Worm (Caenorhabditis elegans) whole organism, young adult: ENCODE results near the gene ptr-25.

Experiments used
- B0336.3 ChIP-seq: fragments of 200-800 bp; sonication (Bioruptor generic); IDR thresholded peaks from 2 replicates; pipeline ENCODE4 v1.3.6; 2022; ENCODE audit warnings: missing genetic modification characterization, missing compliant biosample characterization
- D2030.7 ChIP-seq: fragments of 200-800 bp; sonication (Bioruptor generic); IDR thresholded peaks from 2 replicates; pipeline ENCODE4 v1.3.6; 2022; ENCODE audit warnings: missing genetic modification reagents, missing genetic modification characterization, missing compliant biosample characterization
- F22D6.2 ChIP-seq: sonication (generic microtip); optimal IDR thresholded peaks from 2 replicates; lab custom pipeline; 2016; ENCODE audit warnings: mild to moderate bottlenecking, missing genetic modification characterization, missing compliant biosample characterization
- F57A8.1 ChIP-seq: fragments of 200-800 bp; sonication (Bioruptor generic); optimal IDR thresholded peaks from 2 replicates; lab custom pipeline; 2018; ENCODE audit warnings: mild to moderate bottlenecking, missing genetic modification characterization, moderate library complexity, missing compliant biosample characterization
- K11D2.4 ChIP-seq: fragments of 200-800 bp; sonication (Bioruptor generic); IDR thresholded peaks from 2 replicates; pipeline ENCODE4 v1.3.6; 2022; ENCODE audit warnings: missing genetic modification reagents, missing genetic modification characterization, missing compliant biosample characterization
- Y53G8AR.9 ChIP-seq: fragments of 200-800 bp; sonication (Bioruptor generic); conservative IDR thresholded peaks from 2 replicates; pipeline ENCODE4 v1.3.6; 2022; ENCODE audit warnings: missing genetic modification reagents, missing genetic modification characterization, missing compliant biosample characterization
- Y79H2A.3 ChIP-seq: fragments of 200-800 bp; sonication (Bioruptor generic); conservative IDR thresholded peaks from 2 replicates; pipeline ENCODE4 v1.3.6; 2022; ENCODE audit warnings: missing genetic modification reagents, missing genetic modification characterization, missing compliant biosample characterization
- Y95B8A.8 ChIP-seq: fragments of 200-800 bp; sonication (Bioruptor generic); IDR thresholded peaks from 2 replicates; pipeline ENCODE4 v1.3.6; 2022; ENCODE audit warnings: missing genetic modification reagents, missing genetic modification characterization, missing compliant biosample characterization
- aptf-2 ChIP-seq: fragments of 200-800 bp; sonication (Bioruptor generic); conservative IDR thresholded peaks from 2 replicates; pipeline ENCODE4 v1.3.6; 2022; ENCODE audit warnings: missing genetic modification reagents, missing genetic modification characterization, missing compliant biosample characterization
- aptf-3 ChIP-seq: fragments of 200-800 bp; sonication (Bioruptor generic); IDR thresholded peaks from 2 replicates; pipeline ENCODE4 v1.3.6; 2022; ENCODE audit warnings: missing genetic modification characterization, missing compliant biosample characterization
- athp-1 ChIP-seq: sonication (generic microtip); optimal IDR thresholded peaks from 2 replicates; lab custom pipeline; 2017; ENCODE audit warnings: mild to moderate bottlenecking, missing genetic modification characterization, missing compliant biosample characterization
- attf-3 ChIP-seq: fragments of 200-800 bp; sonication (Bioruptor generic); conservative IDR thresholded peaks from 2 replicates; pipeline ENCODE4 v1.3.6; 2022; ENCODE audit warnings: missing genetic modification reagents, missing genetic modification characterization, missing compliant biosample characterization
- attf-5 ChIP-seq: fragments of 200-800 bp; sonication (Bioruptor generic); optimal IDR thresholded peaks from 2 replicates; lab custom pipeline; 2018; ENCODE audit warnings: mild to moderate bottlenecking, missing genetic modification characterization, missing compliant biosample characterization
- bed-1 ChIP-seq: fragments of 200-800 bp; sonication (Bioruptor generic); IDR thresholded peaks from 2 replicates; pipeline ENCODE4 v1.3.6; 2022; ENCODE audit warnings: missing genetic modification reagents, missing genetic modification characterization, missing compliant biosample characterization
- ccch-3 ChIP-seq: fragments of 200-800 bp; sonication (Bioruptor generic); optimal IDR thresholded peaks from 2 replicates; lab custom pipeline; 2018; ENCODE audit warnings: mild to moderate bottlenecking, missing genetic modification characterization, missing compliant biosample characterization
- cebp-1 ChIP-seq, 2 experiments: fragments of 200-800 bp in 1 of 2; sonication (Bioruptor generic) in 1 of 2; sonication (generic microtip) in 1 of 2; IDR thresholded peaks in 1 of 2; optimal IDR thresholded peaks in 1 of 2; 2 replicates each; pipeline versions ENCODE4 v1.3.6 to Lab custom; 2017 to 2022; ENCODE audit warnings: missing compliant biosample characterization in 2 of 2, missing genetic modification characterization in 2 of 2, mild to moderate bottlenecking in 1 of 2, missing genetic modification reagents in 1 of 2, moderate library complexity in 1 of 2
- ceh-40 ChIP-seq: fragments of 200-800 bp; sonication (Bioruptor generic); IDR thresholded peaks from 2 replicates; pipeline ENCODE4 v1.3.6; 2022; ENCODE audit warnings: missing genetic modification characterization, missing compliant biosample characterization
- ceh-58 ChIP-seq: fragments of 200-800 bp; sonication (Bioruptor generic); IDR thresholded peaks from 2 replicates; pipeline ENCODE4 v1.3.6; 2022; ENCODE audit warnings: missing genetic modification characterization, missing compliant biosample characterization
- ceh-79 ChIP-seq: sonication (generic microtip); optimal IDR thresholded peaks from 2 replicates; lab custom pipeline; 2017; ENCODE audit warnings: mild to moderate bottlenecking, missing genetic modification characterization, missing compliant biosample characterization
- chd-7 ChIP-seq: sonication (generic microtip); optimal IDR thresholded peaks from 2 replicates; lab custom pipeline; 2016; ENCODE audit warnings: mild to moderate bottlenecking, missing genetic modification characterization, moderate library complexity, missing compliant biosample characterization
- die-1 ChIP-seq: sonication (generic microtip); optimal IDR thresholded peaks from 2 replicates; lab custom pipeline; 2016; ENCODE audit warnings: missing genotype, mild to moderate bottlenecking, missing genetic modification characterization, missing compliant biosample characterization
- dox-1 ChIP-seq: fragments of 200-800 bp; sonication (Bioruptor generic); IDR thresholded peaks from 2 replicates; pipeline ENCODE4 v1.3.6; 2022; ENCODE audit warnings: missing genetic modification reagents, missing genetic modification characterization, missing compliant biosample characterization
- dpff-1 ChIP-seq: sonication (generic microtip); optimal IDR thresholded peaks from 2 replicates; lab custom pipeline; 2017; ENCODE audit warnings: mild to moderate bottlenecking, missing genetic modification characterization, missing compliant biosample characterization
- him-1 ChIP-seq: sonication (generic microtip); optimal IDR thresholded peaks from 2 replicates; lab custom pipeline; 2016; ENCODE audit warnings: missing genotype, missing genetic modification reagents, missing genetic modification characterization, missing compliant biosample characterization
- hlh-26 ChIP-seq: fragments of 200-800 bp; sonication (Bioruptor generic); conservative IDR thresholded peaks from 2 replicates; pipeline ENCODE4 v1.3.6; 2022; ENCODE audit warnings: missing genetic modification reagents, missing genetic modification characterization, missing compliant biosample characterization
- let-607 ChIP-seq, 2 experiments: fragments of 200-800 bp in 1 of 2; sonication (Bioruptor generic) in 1 of 2; sonication (generic microtip) in 1 of 2; optimal IDR thresholded peaks; 2 replicates each; lab custom pipeline; 2016 to 2018; ENCODE audit warnings: mild to moderate bottlenecking in 2 of 2, missing compliant biosample characterization in 2 of 2, missing genetic modification characterization in 2 of 2, moderate library complexity in 2 of 2, missing genotype in 1 of 2
- lin-26 ChIP-seq: fragments of 200-800 bp; sonication (Bioruptor generic); IDR thresholded peaks from 2 replicates; pipeline ENCODE4 v1.3.6; 2022; ENCODE audit warnings: missing genetic modification reagents, missing genetic modification characterization, missing compliant biosample characterization
- lin-35 ChIP-seq, 3 experiments: fragments of 150-350 bp in 2 of 3; sonication (generic microtip) in 1 of 3; optimal IDR thresholded peaks; 2 replicates each; lab custom pipeline; 2014 to 2018; ENCODE audit warnings: missing biosample characterization in 3 of 3, missing genetic modification characterization in 3 of 3, missing genetic modification reagents in 3 of 3
- lin-40 ChIP-seq: sonication (generic microtip); optimal IDR thresholded peaks from 2 replicates; lab custom pipeline; 2016; ENCODE audit warnings: missing genetic modification characterization, mild to moderate bottlenecking, missing compliant biosample characterization, missing genotype, missing genetic modification reagents
- lir-1 ChIP-seq: fragments of 200-800 bp; sonication (Bioruptor generic); conservative IDR thresholded peaks from 2 replicates; pipeline ENCODE4 v1.3.6; 2022; ENCODE audit warnings: missing genetic modification reagents, missing genetic modification characterization, missing compliant biosample characterization
- lsl-1 ChIP-seq: fragments of 200-800 bp; sonication (Bioruptor generic); optimal IDR thresholded peaks from 2 replicates; lab custom pipeline; 2018; ENCODE audit warnings: mild to moderate bottlenecking, missing genetic modification characterization, moderate library complexity, missing compliant biosample characterization
- nhr-120 ChIP-seq: fragments of 200-800 bp; sonication (Bioruptor generic); IDR thresholded peaks from 2 replicates; pipeline ENCODE4 v1.3.6; 2022; ENCODE audit warnings: missing genetic modification characterization, missing compliant biosample characterization
- nhr-80 ChIP-seq: sonication (generic microtip); optimal IDR thresholded peaks from 2 replicates; lab custom pipeline; 2016; ENCODE audit warnings: missing genetic modification characterization, missing compliant biosample characterization
- pbrm-1 ChIP-seq: fragments of 200-800 bp; sonication (Bioruptor generic); IDR thresholded peaks from 2 replicates; pipeline ENCODE4 v1.3.6; 2022; ENCODE audit warnings: missing genetic modification reagents, missing genetic modification characterization, missing compliant biosample characterization
- rcor-1 ChIP-seq: fragments of 200-800 bp; sonication (Bioruptor generic); IDR thresholded peaks from 2 replicates; pipeline ENCODE4 v1.3.6; 2022; ENCODE audit warnings: missing genetic modification reagents, missing genetic modification characterization, missing compliant biosample characterization
- repo-1 ChIP-seq: sonication (generic microtip); optimal IDR thresholded peaks from 2 replicates; lab custom pipeline; 2017; ENCODE audit warnings: mild to moderate bottlenecking, missing genetic modification characterization, missing compliant biosample characterization
- rpc-1 ChIP-seq, 2 experiments: fragments of 150-350 bp in 1 of 2; sonication (generic microtip) in 1 of 2; optimal IDR thresholded peaks; 2 replicates each; lab custom pipeline; 2014 to 2018; ENCODE audit warnings: missing biosample characterization in 1 of 2, missing genetic modification characterization in 1 of 2, missing genetic modification reagents in 1 of 2, missing genotype in 1 of 2
- sea-2 ChIP-seq: fragments of 200-800 bp; sonication (Bioruptor generic); IDR thresholded peaks from 2 replicates; pipeline ENCODE4 v1.3.6; 2022; ENCODE audit warnings: missing genetic modification characterization, missing compliant biosample characterization
- snpc-1.3 ChIP-seq: sonication (generic microtip); optimal IDR thresholded peaks from 2 replicates; lab custom pipeline; 2017; ENCODE audit warnings: missing genetic modification characterization, mild to moderate bottlenecking, missing compliant biosample characterization, antibody characterized with exemption, moderate library complexity, missing genotype, missing genetic modification reagents; ENCODE audit not compliant: insufficient read depth
- snpc-3.4 ChIP-seq: sonication (generic microtip); optimal IDR thresholded peaks from 2 replicates; lab custom pipeline; 2017; ENCODE audit warnings: missing genetic modification characterization, mild to moderate bottlenecking, missing compliant biosample characterization, antibody characterized with exemption, moderate library complexity, missing genotype, missing genetic modification reagents
- snpc-4 ChIP-seq, 5 experiments: fragments of 150-350 bp in 1 of 5; sonication (generic microtip) in 4 of 5; optimal IDR thresholded peaks; 2 replicates each; lab custom pipeline; 2014 to 2018; ENCODE audit warnings: missing genetic modification characterization in 5 of 5, missing biosample characterization in 3 of 5, antibody characterized with exemption in 2 of 5, mild to moderate bottlenecking in 2 of 5, missing compliant biosample characterization in 2 of 5, missing genotype in 2 of 5, moderate library complexity in 2 of 5, missing genetic modification reagents in 1 of 5
- tbx-9 ChIP-seq: sonication (generic microtip); optimal IDR thresholded peaks from 2 replicates; lab custom pipeline; 2016; ENCODE audit warnings: borderline replicate concordance, missing genetic modification characterization, inconsistent platforms, missing compliant biosample characterization
- tlf-1 ChIP-seq: fragments of 200-800 bp; sonication (Bioruptor generic); optimal IDR thresholded peaks from 2 replicates; lab custom pipeline; 2018; ENCODE audit warnings: mild to moderate bottlenecking, missing genetic modification characterization, missing compliant biosample characterization
- unc-130 ChIP-seq: sonication (generic microtip); optimal IDR thresholded peaks from 2 replicates; lab custom pipeline; 2016; ENCODE audit warnings: missing genetic modification reagents, missing genetic modification characterization, missing compliant biosample characterization
- ztf-28 ChIP-seq: fragments of 200-800 bp; sonication (Bioruptor generic); IDR thresholded peaks from 2 replicates; pipeline ENCODE4 v1.3.6; 2022; ENCODE audit warnings: missing genetic modification reagents, missing genetic modification characterization, missing compliant biosample characterization
- ztf-3 ChIP-seq: fragments of 200-800 bp; sonication (Bioruptor generic); optimal IDR thresholded peaks from 2 replicates; lab custom pipeline; 2018; ENCODE audit warnings: mild to moderate bottlenecking, missing genetic modification characterization, missing compliant biosample characterization

Gene ptr-25

DNA sequence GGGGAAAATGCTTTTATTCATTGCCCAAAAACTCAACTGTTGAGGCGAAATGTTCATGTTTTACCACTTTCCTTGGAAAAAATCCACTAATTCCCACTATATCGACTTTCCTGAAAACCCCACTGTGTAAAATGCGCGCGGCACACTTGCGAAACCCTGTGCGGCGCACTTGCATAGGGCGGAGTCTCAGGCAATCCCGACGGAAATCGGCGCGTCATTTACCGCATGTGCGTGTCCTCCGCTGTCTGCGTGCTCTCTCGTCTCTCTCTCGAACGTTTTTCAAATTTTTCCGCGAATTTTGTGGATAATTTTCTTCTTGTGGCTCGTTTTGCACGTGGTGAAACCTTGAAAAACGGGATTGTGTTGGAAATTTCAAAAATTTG is 26.8 kb upstream of the ptr-25 start, which contains the start of gene atx-2 (continued):
- TF ChIP-seq nhr-120 (GFP tag; lab: Robert Waterston, UW) = no peak
- TF ChIP-seq rcor-1 (GFP tag; lab: Robert Waterston, UW) = peak; percentile 91
- TF ChIP-seq pbrm-1 (GFP tag; lab: Robert Waterston, UW) = peak; percentile 95
- 0 out of 2 replicates have a peak, but pooled peaks have one; percentile 64 for TF ChIP-seq ceh-58 (GFP tag; lab: Robert Waterston, UW)
- TF ChIP-seq attf-5 (GFP tag; lab: Kevin White, UChicago) = peak; percentile 99
- no peak for TF ChIP-seq ztf-3 (GFP tag; lab: Kevin White, UChicago)
- peak; percentile 61 to 84 for TF ChIP-seq let-607 (tag; optimal IDR thresholded peaks at IDR 0.05; lab: Kevin White, UChicago)
- TF ChIP-seq Y79H2A.3 (GFP tag; lab: Robert Waterston, UW) = peak; percentile 93
- TF ChIP-seq dox-1 (GFP tag; lab: Robert Waterston, UW) = peak; percentile 97
- TF ChIP-seq chd-7 (tag; lab: Kevin White, UChicago) = peak; percentile 92
- TF ChIP-seq tlf-1 = peak; percentile 82
- TF ChIP-seq snpc-1.3 (tag; lab: Kevin White, UChicago) = peak; percentile 58
- TF ChIP-seq hlh-26 = no peak
- peak; percentile 78 for TF ChIP-seq F22D6.2 (tag; lab: Kevin White, UChicago)
- TF ChIP-seq Y53G8AR.9 (GFP tag; lab: Robert Waterston, UW) = peak; percentile 87
- TF ChIP-seq ztf-28 (GFP tag; lab: Robert Waterston, UW) = peak; percentile 95
- peak; percentile 80 for TF ChIP-seq aptf-2
- 0 out of 2 replicates have a peak, but pooled peaks have one; percentile 70 for TF ChIP-seq sea-2 (GFP tag; lab: Robert Waterston, UW)
- no peak for TF ChIP-seq F57A8.1 (GFP tag; lab: Kevin White, UChicago)
- peak; percentile 83 for TF ChIP-seq lir-1 (GFP tag; lab: Robert Waterston, UW)
- TF ChIP-seq snpc-3.4 = peak; percentile 76
- TF ChIP-seq ceh-40 (GFP tag; lab: Robert Waterston, UW) = peak; percentile 54; the same call in 1 of the 2 replicates
- peak; percentile 76 for TF ChIP-seq lsl-1 (GFP tag; lab: Kevin White, UChicago)
- TF ChIP-seq ccch-3 = no peak
- TF ChIP-seq aptf-3 = peak; percentile 78; the same call in 1 of the 2 replicates
- peak; percentile 87 for TF ChIP-seq D2030.7 (GFP tag; lab: Robert Waterston, UW)
- TF ChIP-seq unc-130 (GFP tag; lab: Kevin White, UChicago) = peak; percentile 55
- TF ChIP-seq lin-40 = peak; percentile 74
- peak in 2 of 3 experiments; percentile 70 to 80 for TF ChIP-seq lin-35 (GFP tag; optimal IDR thresholded peaks at IDR 0.05; lab: Kevin White, UChicago)
- peak; percentile 86 for TF ChIP-seq B0336.3 (GFP tag; lab: Robert Waterston, UW)
- TF ChIP-seq dpff-1 = no peak
- TF ChIP-seq cebp-1 (GFP tag; IDR thresholded peaks at IDR 0.05; lab: Robert Waterston, UW) = peak; percentile 82
- TF ChIP-seq cebp-1 (tag; optimal IDR thresholded peaks at IDR 0.05; lab: Kevin White, UChicago) = peak; percentile 95
- TF ChIP-seq attf-3 (GFP tag; lab: Robert Waterston, UW) = peak; percentile 70
- TF ChIP-seq Y95B8A.8 (GFP tag; lab: Robert Waterston, UW) = peak; percentile 90
- TF ChIP-seq die-1 (tag; lab: Kevin White, UChicago) = peak; percentile 90
- TF ChIP-seq ceh-79 (tag; lab: Kevin White, UChicago) = peak; percentile 4
- peak; percentile 88 for TF ChIP-seq lin-26 (GFP tag; lab: Robert Waterston, UW)
- TF ChIP-seq rpc-1 (optimal IDR thresholded peaks at IDR 0.05; lab: Kevin White, UChicago) = peak; percentile 57
- TF ChIP-seq rpc-1 (tag; optimal IDR thresholded peaks at IDR 0.05; lab: Kevin White, UChicago) = no peak
- peak; percentile 67 for TF ChIP-seq nhr-80 (tag; lab: Kevin White, UChicago)
- peak; percentile 96 for TF ChIP-seq athp-1 (tag; lab: Kevin White, UChicago)
- TF ChIP-seq bed-1 (GFP tag; lab: Robert Waterston, UW) = no peak
- peak; percentile 81 for TF ChIP-seq repo-1 (tag; lab: Kevin White, UChicago)
- TF ChIP-seq him-1 (tag; lab: Kevin White, UChicago) = no peak
- no peak for TF ChIP-seq tbx-9 (tag; lab: Kevin White, UChicago)
- TF ChIP-seq K11D2.4 (GFP tag; lab: Robert Waterston, UW) = peak; percentile 91
- TF ChIP-seq snpc-4 (GFP tag; optimal IDR thresholded peaks at IDR 0.05; lab: Kevin White, UChicago) = peak; percentile 69
- TF ChIP-seq snpc-4 (tag; optimal IDR thresholded peaks at IDR 0.05; lab: Kevin White, UChicago) = peak; percentile 6 to 84 (median 62)
